Fruit fly (Drosophila melanogaster): ENCODE measurements around the gene emei.

emei gene

DNA sequence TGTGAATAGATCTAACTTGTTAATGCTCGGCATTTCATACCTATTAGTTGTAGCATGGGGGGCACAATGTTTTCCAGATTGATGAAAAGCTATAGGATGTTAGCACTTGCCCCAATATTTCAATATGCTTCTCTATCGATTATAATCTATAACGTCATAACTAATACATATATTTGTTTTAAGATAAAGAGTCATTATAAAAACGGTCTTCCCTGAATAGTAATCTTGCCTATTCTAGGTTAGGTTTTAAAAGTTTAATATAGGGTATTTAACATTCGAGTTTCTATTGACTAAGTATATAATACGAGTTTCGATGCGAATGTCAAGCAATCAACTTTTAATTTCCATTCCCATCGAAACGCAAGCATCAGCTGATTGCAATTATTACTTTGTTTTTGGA, 48.3 kb upstream of the emei start, which contains the start of the genes CG6321 and Blos2 (continued):
- TF ChIP-seq tll (GFP tag; optimal IDR thresholded peaks at IDR 0.05) (no peak), CG13775 (GFP tag; optimal IDR thresholded peaks at IDR 0.05) (peak; percentile 61), CG6765 (GFP tag; optimal IDR thresholded peaks at IDR 0.05) (peak; percentile 19), PHDP (tag; optimal IDR thresholded peaks at IDR 0.05) (peak; percentile 89), CG34376 (GFP tag; optimal IDR thresholded peaks at IDR 0.05) (peak; percentile 17), HmgZ (tag; optimal IDR thresholded peaks at IDR 0.05) (peak; percentile 84), ind (GFP tag; optimal IDR thresholded peaks at IDR 0.05) (peak; percentile 75), CTCF (GFP tag; optimal IDR thresholded peaks at IDR 0.05) (peak; percentile 16), lilli (GFP tag; optimal IDR thresholded peaks at IDR 0.05) (peak; percentile 73), CG5180 (GFP tag; optimal IDR thresholded peaks at IDR 0.05) (peak; percentile 40), exex (tag; optimal IDR thresholded peaks at IDR 0.05) (peak; percentile 81), prd (optimal IDR thresholded peaks at IDR 0.05) (no peak), prd (GFP tag; IDR thresholded peaks at IDR 0.05) (peak; percentile 61; the same call in 2 of the 3 replicates), CG31224 (GFP tag; IDR thresholded peaks at IDR 0.05) (0 out of 2 replicates have a peak, but pooled peaks have one; percentile 45), kah (GFP tag; optimal IDR thresholded peaks at IDR 0.05) (peak; percentile 33), CG11696 (GFP tag; IDR thresholded peaks at IDR 0.05) (0 out of 2 replicates have a peak, but pooled peaks have one; percentile 24), CG14441 (GFP tag; IDR thresholded peaks at IDR 0.05) (peak; percentile 75), z (GFP tag; IDR thresholded peaks at IDR 0.05) (no peak), CG17829 (tag; optimal IDR thresholded peaks at IDR 0.05) (peak; percentile 82), CG10366 (GFP tag; IDR thresholded peaks at IDR 0.05) (peak; percentile 46), CG13123 (GFP tag; optimal IDR thresholded peaks at IDR 0.05) (peak; percentile 15), toy (GFP tag; IDR thresholded peaks at IDR 0.05) (no peak), sc (optimal IDR thresholded peaks at IDR 0.05) (no peak), sc (GFP tag; optimal IDR thresholded peaks at IDR 0.05) (peak; percentile 22), CG7839 (tag; optimal IDR thresholded peaks at IDR 0.05) (peak; percentile 94), gcm2 (GFP tag; optimal IDR thresholded peaks at IDR 0.05) (peak; percentile 24), dimm (GFP tag; IDR thresholded peaks at IDR 0.05) (no peak), Sox102F (GFP tag; optimal IDR thresholded peaks at IDR 0.05) (peak; percentile 78), CG3065 (GFP tag; optimal IDR thresholded peaks at IDR 0.05) (no peak), Ada2b (GFP tag; IDR thresholded peaks at IDR 0.05) (peak; percentile 60; the same call in 1 of the 2 replicates), CG2120 (GFP tag; optimal IDR thresholded peaks at IDR 0.05) (peak; percentile 82), dmrt11E (tag; optimal IDR thresholded peaks at IDR 0.05) (peak; percentile 75), fd64A (GFP tag; optimal IDR thresholded peaks at IDR 0.05) (peak; percentile 13), grau (tag; optimal IDR thresholded peaks at IDR 0.05) (peak; percentile 85), CG11456 (GFP tag; IDR thresholded peaks at IDR 0.05) (peak; percentile 57; the same call in 1 of the 3 replicates), CG16863 (GFP tag; optimal IDR thresholded peaks at IDR 0.05) (peak; percentile 1), CG7357 (GFP tag; IDR thresholded peaks at IDR 0.05) (peak; percentile 45; the same call in 1 of the 3 replicates), CG3726 (GFP tag; IDR thresholded peaks at IDR 0.05) (no peak), NC2β (GFP tag; optimal IDR thresholded peaks at IDR 0.05) (peak; percentile 41), Kr (GFP tag; optimal IDR thresholded peaks at IDR 0.05) (no peak), Mad (GFP tag; optimal IDR thresholded peaks at IDR 0.05) (no peak), D (optimal IDR thresholded peaks at IDR 0.05) (no peak), D (GFP tag; optimal IDR thresholded peaks at IDR 0.05) (peak; percentile 61), Six4 (GFP tag; optimal IDR thresholded peaks at IDR 0.05) (peak; percentile 29), CG6683 (GFP tag; optimal IDR thresholded peaks at IDR 0.05) (peak; percentile 50), CG16813 (GFP tag; IDR thresholded peaks at IDR 0.05; ENCODE audit: partially characterized antibody) (no peak), Rfx (GFP tag; IDR thresholded peaks at IDR 0.05) (peak; percentile 79), ewg (GFP tag; optimal IDR thresholded peaks at IDR 0.05) (peak; percentile 35), CG15601 (tag; optimal IDR thresholded peaks at IDR 0.05) (peak; percentile 68), CG9876 (GFP tag; optimal IDR thresholded peaks at IDR 0.05) (no peak), bsh (GFP tag; optimal IDR thresholded peaks at IDR 0.05) (peak; percentile 54 to 80), Hsf (GFP tag; optimal IDR thresholded peaks at IDR 0.05) (peak; percentile 75)
